Worm (Caenorhabditis elegans) whole organism, L1 larva: Measurements from ENCODE around the gene ifas-1.

Source experiments
- C04F5.9 ChIP-seq: sonication (generic microtip); optimal IDR thresholded peaks from 2 replicates; lab custom pipeline; 2016; ENCODE audit warnings: missing genetic modification characterization, missing compliant biosample characterization
- C16A3.4 ChIP-seq: fragments of 150-350 bp; optimal IDR thresholded peaks from 2 replicates; lab custom pipeline; 2014; ENCODE audit warnings: missing biosample characterization, missing genetic modification characterization
- C34B4.2 ChIP-seq: sonication (generic microtip); optimal IDR thresholded peaks from 2 replicates; lab custom pipeline; 2017; ENCODE audit warnings: mild to moderate bottlenecking, missing genetic modification characterization, missing compliant biosample characterization
- Y116A8C.19 ChIP-seq: sonication (generic microtip); optimal IDR thresholded peaks from 2 replicates; lab custom pipeline; 2016; ENCODE audit warnings: missing compliant biosample characterization, missing genetic modification characterization, borderline replicate concordance
- aha-1 ChIP-seq: fragments of 150-350 bp; optimal IDR thresholded peaks from 2 replicates; lab custom pipeline; 2014; ENCODE audit warnings: missing biosample characterization, missing genetic modification characterization
- alr-1 ChIP-seq: fragments of 200-800 bp; sonication (Bioruptor generic); optimal IDR thresholded peaks from 2 replicates; lab custom pipeline; 2018; ENCODE audit warnings: borderline replicate concordance, mild to moderate bottlenecking, missing genetic modification characterization, missing compliant biosample characterization
- ama-1 ChIP-seq: fragments of 150-350 bp; optimal IDR thresholded peaks from 2 replicates; lab custom pipeline; 2014
- ceh-63 ChIP-seq: fragments of 200-800 bp; sonication (Bioruptor generic); optimal IDR thresholded peaks from 2 replicates; lab custom pipeline; 2018; ENCODE audit warnings: mild to moderate bottlenecking, missing genetic modification characterization, missing compliant biosample characterization
- ceh-8 ChIP-seq: fragments of 200-800 bp; sonication (Bioruptor generic); optimal IDR thresholded peaks from 2 replicates; lab custom pipeline; 2018; ENCODE audit warnings: mild to moderate bottlenecking, missing genetic modification characterization, moderate library complexity, missing compliant biosample characterization
- ceh-90 ChIP-seq: sonication (generic microtip); optimal IDR thresholded peaks from 2 replicates; lab custom pipeline; 2016; ENCODE audit warnings: missing genetic modification characterization, missing compliant biosample characterization
- efl-1 ChIP-seq, 4 experiments: fragments of 150-350 bp; optimal IDR thresholded peaks in 3 of 4; peaks in 1 of 4; 1 replicate in 1 of 4; 2 replicates in 3 of 4; lab custom pipeline; 2014; ENCODE audit warnings: missing biosample characterization in 2 of 4, missing genetic modification characterization in 2 of 4, missing genetic modification reagents in 2 of 4
- efl-3 ChIP-seq: fragments of 200-800 bp; sonication (Bioruptor generic); optimal IDR thresholded peaks from 2 replicates; lab custom pipeline; 2018; ENCODE audit warnings: mild to moderate bottlenecking, missing genetic modification characterization, missing compliant biosample characterization
- egl-13 ChIP-seq: sonication (generic microtip); optimal IDR thresholded peaks from 2 replicates; lab custom pipeline; 2016; ENCODE audit warnings: missing genotype, missing genetic modification reagents, missing genetic modification characterization, missing compliant biosample characterization
- egl-27 ChIP-seq, 2 experiments: fragments of 150-350 bp in 1 of 2; sonication (generic microtip); optimal IDR thresholded peaks; 3 replicates each; lab custom pipeline; 2017 to 2018; ENCODE audit warnings: missing biosample characterization in 2 of 2, missing genetic modification characterization in 2 of 2, missing genetic modification reagents in 2 of 2
- elt-2 ChIP-seq: sonication (generic microtip); optimal IDR thresholded peaks from 2 replicates; lab custom pipeline; 2016; ENCODE audit warnings: missing genetic modification characterization, mild to moderate bottlenecking, inconsistent platforms, missing compliant biosample characterization, missing genetic modification reagents
- elt-3 ChIP-seq, 6 experiments: fragments of 150-350 bp in 1 of 6; sonication (generic microtip); optimal IDR thresholded peaks; 2 replicates each; lab custom pipeline; 2017 to 2018; ENCODE audit warnings: missing biosample characterization in 6 of 6, missing genetic modification characterization in 6 of 6, inconsistent platforms in 1 of 6
- ets-5 ChIP-seq: fragments of 200-800 bp; sonication (Bioruptor generic); IDR thresholded peaks from 2 replicates; pipeline ENCODE4 v1.3.6; 2022; ENCODE audit warnings: missing genetic modification characterization, missing compliant biosample characterization
- fkh-10 ChIP-seq: sonication (generic microtip); optimal IDR thresholded peaks from 2 replicates; lab custom pipeline; 2017; ENCODE audit warnings: missing biosample characterization, missing genetic modification reagents, missing genetic modification characterization
- fkh-8 ChIP-seq: sonication (generic microtip); optimal IDR thresholded peaks from 2 replicates; lab custom pipeline; 2016; ENCODE audit warnings: mild to moderate bottlenecking, missing genetic modification characterization, missing compliant biosample characterization
- grh-1 ChIP-seq: fragments of 200-800 bp; sonication (Bioruptor generic); IDR thresholded peaks from 2 replicates; pipeline ENCODE4 v1.3.6; 2022; ENCODE audit warnings: missing genetic modification reagents, missing genetic modification characterization, missing compliant biosample characterization
- hlh-4 ChIP-seq: sonication (generic microtip); optimal IDR thresholded peaks from 2 replicates; lab custom pipeline; 2016; ENCODE audit warnings: mild to moderate bottlenecking, missing genetic modification characterization, missing compliant biosample characterization
- isw-1 ChIP-seq: fragments of 200-800 bp; sonication (Bioruptor generic); IDR thresholded peaks from 2 replicates; pipeline ENCODE4 v1.3.6; 2022; ENCODE audit warnings: missing genetic modification characterization, missing compliant biosample characterization
- lin-13 ChIP-seq: fragments of 150-350 bp; optimal IDR thresholded peaks from 2 replicates; lab custom pipeline; 2014; ENCODE audit warnings: missing biosample characterization, missing genetic modification reagents, missing genetic modification characterization
- lin-15B ChIP-seq: fragments of 150-350 bp; sonication (generic microtip); optimal IDR thresholded peaks from 3 replicates; lab custom pipeline; 2014; ENCODE audit warnings: missing biosample characterization, missing genetic modification characterization
- lir-3 ChIP-seq: sonication (generic microtip); optimal IDR thresholded peaks from 2 replicates; lab custom pipeline; 2016; ENCODE audit warnings: mild to moderate bottlenecking, missing genetic modification characterization, moderate library complexity, missing compliant biosample characterization; ENCODE audit not compliant: poor library complexity
- lsy-2 ChIP-seq, 2 experiments: fragments of 150-350 bp; optimal IDR thresholded peaks; 2 replicates each; lab custom pipeline; 2014; ENCODE audit warnings: missing biosample characterization in 2 of 2, missing genetic modification characterization in 2 of 2
- mdl-1 ChIP-seq, 2 experiments: fragments of 150-350 bp; optimal IDR thresholded peaks; 2 replicates each; lab custom pipeline; 2014 to 2017; ENCODE audit warnings: missing biosample characterization in 2 of 2, missing genetic modification characterization in 2 of 2, inconsistent platforms in 1 of 2
- mep-1 ChIP-seq: fragments of 150-350 bp; optimal IDR thresholded peaks from 2 replicates; lab custom pipeline; 2014; ENCODE audit warnings: missing biosample characterization, missing genetic modification characterization
- nhr-28 ChIP-seq: fragments of 150-350 bp; optimal IDR thresholded peaks from 2 replicates; lab custom pipeline; 2014; ENCODE audit warnings: missing biosample characterization, missing genetic modification characterization
- nhr-77 ChIP-seq: fragments of 150-350 bp; optimal IDR thresholded peaks from 2 replicates; lab custom pipeline; 2014; ENCODE audit warnings: missing biosample characterization, missing genetic modification characterization
- nhr-84 ChIP-seq: sonication (generic microtip); optimal IDR thresholded peaks from 2 replicates; lab custom pipeline; 2017; ENCODE audit warnings: missing biosample characterization, missing genetic modification characterization
- nhr-85 ChIP-seq: sonication (generic microtip); peaks from one replicate; lab custom pipeline; 2016; ENCODE audit warnings: missing genetic modification characterization, inconsistent platforms, missing compliant biosample characterization
- pag-3 ChIP-seq: sonication (generic microtip); optimal IDR thresholded peaks from 2 replicates; lab custom pipeline; 2017; ENCODE audit warnings: missing genetic modification characterization, mild to moderate bottlenecking, missing compliant biosample characterization, antibody characterized with exemption, borderline replicate concordance; ENCODE audit not compliant: insufficient read depth
- pax-3 ChIP-seq: fragments of 200-800 bp; sonication (Bioruptor generic); optimal IDR thresholded peaks from 2 replicates; lab custom pipeline; 2018; ENCODE audit warnings: mild to moderate bottlenecking, missing genetic modification characterization, moderate library complexity, missing compliant biosample characterization
- rnt-1 ChIP-seq: sonication (generic microtip); optimal IDR thresholded peaks from 2 replicates; lab custom pipeline; 2016; ENCODE audit warnings: mild to moderate bottlenecking, missing genetic modification characterization, moderate library complexity, missing compliant biosample characterization
- skn-1 ChIP-seq: fragments of 150-350 bp; optimal IDR thresholded peaks from 2 replicates; lab custom pipeline; 2014; ENCODE audit warnings: missing biosample characterization, missing genetic modification characterization
- snpc-4 ChIP-seq: fragments of 150-350 bp; optimal IDR thresholded peaks from 2 replicates; lab custom pipeline; 2014; ENCODE audit warnings: missing biosample characterization, missing genetic modification characterization
- snu-23 ChIP-seq: sonication (generic microtip); optimal IDR thresholded peaks from 2 replicates; lab custom pipeline; 2016; ENCODE audit warnings: missing genetic modification characterization, missing compliant biosample characterization
- sox-4 ChIP-seq: sonication (generic microtip); optimal IDR thresholded peaks from 2 replicates; lab custom pipeline; 2016; ENCODE audit warnings: missing genetic modification characterization, missing compliant biosample characterization
- swsn-7 ChIP-seq: sonication (generic microtip); optimal IDR thresholded peaks from 2 replicates; lab custom pipeline; 2016; ENCODE audit warnings: missing genetic modification characterization, missing compliant biosample characterization
- tbx-2 ChIP-seq: sonication (generic microtip); optimal IDR thresholded peaks from 2 replicates; lab custom pipeline; 2016; ENCODE audit warnings: missing genetic modification characterization, missing compliant biosample characterization
- tlp-1 ChIP-seq: fragments of 150-350 bp; optimal IDR thresholded peaks from 2 replicates; lab custom pipeline; 2014; ENCODE audit warnings: missing biosample characterization, missing genetic modification characterization
- unc-130 ChIP-seq: fragments of 150-350 bp; optimal IDR thresholded peaks from 2 replicates; lab custom pipeline; 2017; ENCODE audit warnings: missing biosample characterization, missing genetic modification characterization, inconsistent platforms
- unc-30 ChIP-seq: sonication (generic microtip); optimal IDR thresholded peaks from 2 replicates; lab custom pipeline; 2017; ENCODE audit warnings: missing biosample characterization, missing genetic modification characterization
- unc-62 ChIP-seq: fragments of 150-350 bp; optimal IDR thresholded peaks from 2 replicates; lab custom pipeline; 2014; ENCODE audit warnings: missing biosample characterization, missing genetic modification reagents, missing genetic modification characterization
- unc-86 ChIP-seq: sonication (generic microtip); optimal IDR thresholded peaks from 2 replicates; lab custom pipeline; 2016; ENCODE audit warnings: missing genetic modification characterization, missing compliant biosample characterization
- unc-98 ChIP-seq: fragments of 200-800 bp; sonication (Bioruptor generic); IDR thresholded peaks from 2 replicates; pipeline ENCODE4 v1.3.6; 2022; ENCODE audit warnings: missing genetic modification characterization, missing compliant biosample characterization
- vab-15 ChIP-seq: sonication (generic microtip); optimal IDR thresholded peaks from 2 replicates; lab custom pipeline; 2017; ENCODE audit warnings: missing genotype, mild to moderate bottlenecking, missing genetic modification characterization, missing compliant biosample characterization
- zag-1 ChIP-seq: fragments of 150-350 bp; optimal IDR thresholded peaks from 2 replicates; lab custom pipeline; 2014; ENCODE audit warnings: missing biosample characterization, missing genetic modification characterization
- zip-4 ChIP-seq: fragments of 200-800 bp; sonication (Bioruptor generic); optimal IDR thresholded peaks from 2 replicates; lab custom pipeline; 2018; ENCODE audit warnings: mild to moderate bottlenecking, missing genetic modification characterization, moderate library complexity, missing compliant biosample characterization
- ztf-11 ChIP-seq, 2 experiments: sonication (generic microtip); optimal IDR thresholded peaks; 2 replicates each; lab custom pipeline; 2016 to 2017; ENCODE audit warnings: missing genetic modification characterization in 2 of 2, missing biosample characterization in 1 of 2, missing compliant biosample characterization in 1 of 2
- ztf-4 ChIP-seq: fragments of 150-350 bp; optimal IDR thresholded peaks from 2 replicates; lab custom pipeline; 2014; ENCODE audit warnings: missing biosample characterization, missing genetic modification characterization

The ifas-1 gene

DNA sequence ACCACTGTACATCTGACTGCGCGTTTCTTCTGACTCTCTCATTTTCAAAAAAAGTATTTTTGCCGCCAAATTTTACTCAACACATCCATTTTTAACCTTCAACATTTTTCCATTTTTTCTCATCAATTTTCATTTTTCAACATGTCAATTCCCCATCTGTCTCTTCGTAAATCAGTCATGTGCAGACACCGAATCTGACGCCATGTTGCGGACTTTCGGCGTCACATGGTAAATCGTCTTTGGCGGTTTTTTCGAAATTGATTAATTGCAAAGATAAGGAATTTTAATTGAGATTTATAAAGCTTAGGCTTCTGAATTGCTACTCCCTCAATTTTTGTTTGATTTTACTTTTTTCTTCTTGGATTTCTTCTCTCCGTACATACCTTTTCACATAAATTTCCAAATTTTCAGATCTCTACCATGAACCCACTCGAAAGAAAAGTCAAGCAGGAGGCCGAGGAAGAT, 5.7 kb downstream of the ifas-1 start, which contains the start of gene F19B10.1 (continued):
- TF ChIP-seq unc-130 (tag; lab: Kevin White, UChicago): peak; percentile 94
- TF ChIP-seq grh-1 (GFP tag; lab: Robert Waterston, UW): 0 out of 2 replicates have a peak, but pooled peaks have one; percentile 20
- TF ChIP-seq hlh-4 (tag; lab: Kevin White, UChicago): no peak
- TF ChIP-seq efl-3 (GFP tag; lab: Kevin White, UChicago): no peak
- TF ChIP-seq isw-1: peak; percentile 31; the same call in 1 of the 2 replicates
- peak; percentile 68 for TF ChIP-seq snpc-4
- TF ChIP-seq nhr-84 (tag; lab: Kevin White, UChicago): no peak
- TF ChIP-seq pag-3 (tag; lab: Kevin White, UChicago): peak; percentile 20
- TF ChIP-seq ceh-90 (tag; lab: Kevin White, UChicago): no peak
- peak; percentile 15 for TF ChIP-seq unc-86 (tag; lab: Kevin White, UChicago)
- peak; percentile 67 for TF ChIP-seq skn-1 (tag; lab: Kevin White, UChicago)
- no peak for TF ChIP-seq unc-30 (tag; lab: Kevin White, UChicago)
- TF ChIP-seq pax-3: no peak
- TF ChIP-seq egl-27 (tag; optimal IDR thresholded peaks at IDR 0.05; lab: Kevin White, UChicago): no peak
- TF ChIP-seq unc-98 (GFP tag; lab: Robert Waterston, UW): no peak
- TF ChIP-seq ama-1 (lab: Kevin White, UChicago): no peak
- no peak for TF ChIP-seq ets-5 (GFP tag; lab: Robert Waterston, UW)
- no peak for TF ChIP-seq C34B4.2 (tag; lab: Kevin White, UChicago)
- TF ChIP-seq fkh-8 (tag; lab: Kevin White, UChicago): no peak
- TF ChIP-seq C16A3.4: peak; percentile 86
- peak; percentile 91 for TF ChIP-seq nhr-85 (tag; lab: Kevin White, UChicago)
- no peak for TF ChIP-seq fkh-10 (GFP tag; lab: Kevin White, UChicago)
- TF ChIP-seq efl-1 (optimal IDR thresholded peaks at IDR 0.05; lab: Kevin White, UChicago): peak; percentile 74 to 94
- peak; percentile 93 to 99 for TF ChIP-seq efl-1 (GFP tag; optimal IDR thresholded peaks at IDR 0.05 in 1 of 2; lab: Kevin White, UChicago)
- peak in 3 of 6 experiments; percentile 62 to 95 (median 85) for TF ChIP-seq elt-3 (tag; optimal IDR thresholded peaks at IDR 0.05; lab: Kevin White, UChicago)
- peak; percentile 93 for TF ChIP-seq mep-1 (tag; lab: Kevin White, UChicago)
- TF ChIP-seq elt-2: peak; percentile 50
- peak; percentile 36 for TF ChIP-seq nhr-77 (tag; lab: Kevin White, UChicago)
- TF ChIP-seq snu-23: peak; percentile 90
- no peak for TF ChIP-seq ceh-8 (GFP tag; lab: Kevin White, UChicago)
- TF ChIP-seq tbx-2 (tag; lab: Kevin White, UChicago): peak; percentile 73
- TF ChIP-seq vab-15 (tag; lab: Kevin White, UChicago): peak; percentile 49
- peak; percentile 72 for TF ChIP-seq lin-13
- peak; percentile 52 for TF ChIP-seq lin-15B
- TF ChIP-seq zip-4 (GFP tag; lab: Kevin White, UChicago): peak; percentile 6
- TF ChIP-seq tlp-1 (tag; lab: Kevin White, UChicago): no peak
- TF ChIP-seq Y116A8C.19 (tag; lab: Kevin White, UChicago): no peak
- no peak for TF ChIP-seq sox-4
- no peak for TF ChIP-seq unc-62 (GFP tag; lab: Kevin White, UChicago)
- TF ChIP-seq lir-3 (tag; lab: Kevin White, UChicago): peak; percentile 68
- no peak for TF ChIP-seq egl-13 (tag; lab: Kevin White, UChicago)
- TF ChIP-seq C04F5.9 (tag; lab: Kevin White, UChicago): peak; percentile 60
- peak; percentile 77 for TF ChIP-seq rnt-1 (tag; lab: Kevin White, UChicago)
- TF ChIP-seq alr-1 (tag; lab: Kevin White, UChicago): no peak
- TF ChIP-seq ceh-63: no peak
- peak; percentile 65 for TF ChIP-seq swsn-7 (tag; lab: Kevin White, UChicago)
- TF ChIP-seq mdl-1 (tag; optimal IDR thresholded peaks at IDR 0.05; lab: Kevin White, UChicago): peak in 1 of 2 experiments; percentile 93
- no peak for TF ChIP-seq zag-1
- no peak for TF ChIP-seq ztf-4 (tag; lab: Kevin White, UChicago)
- TF ChIP-seq ztf-11 (tag; optimal IDR thresholded peaks at IDR 0.05; lab: Kevin White, UChicago): peak in 1 of 2 experiments; percentile 2
- TF ChIP-seq aha-1: no peak
- TF ChIP-seq lsy-2 (tag; optimal IDR thresholded peaks at IDR 0.05; lab: Kevin White, UChicago): peak; percentile 86 to 87
- no peak for TF ChIP-seq nhr-28 (tag; lab: Kevin White, UChicago)
